Worm (Caenorhabditis elegans): ENCODE data around the gene ZK632.11.

DNA sequence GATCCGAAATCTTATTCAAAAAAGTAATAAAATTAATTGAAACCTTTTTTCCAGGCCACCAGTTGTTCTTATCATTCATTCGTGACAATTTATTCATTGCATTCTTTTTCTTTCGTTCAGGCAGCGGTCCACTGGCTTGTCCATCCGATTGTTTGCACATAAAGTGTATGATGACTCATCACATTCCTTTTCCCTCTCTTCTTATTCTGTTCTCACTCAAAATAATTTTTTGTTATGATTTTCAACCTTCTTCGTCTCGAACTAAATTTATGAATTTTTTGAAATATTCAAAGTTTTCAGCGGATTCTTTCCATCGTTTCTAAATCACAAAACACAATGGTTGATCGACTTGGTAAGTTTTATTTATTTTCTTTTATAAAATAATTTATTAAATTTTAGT is 2.8 kb downstream of the ZK632.11 start, which contains the start of gene ZK632.12:
- TF ChIP-seq ceh-6 (GFP tag; optimal IDR thresholded peaks at IDR 0.05) (no peak), npax-4 (tag; optimal IDR thresholded peaks at IDR 0.05) (no peak), nhr-11 (tag; optimal IDR thresholded peaks at IDR 0.05) (no peak), elt-4 (tag; optimal IDR thresholded peaks at IDR 0.05) (no peak), tbx-2 (tag; optimal IDR thresholded peaks at IDR 0.05) (no peak), unc-42 (tag; optimal IDR thresholded peaks at IDR 0.05) (no peak), rnt-1 (tag; optimal IDR thresholded peaks at IDR 0.05) (no peak), pqm-1 (tag; optimal IDR thresholded peaks at IDR 0.05) (no peak), sox-4 (tag; optimal IDR thresholded peaks at IDR 0.05) (no peak), ama-1 (optimal IDR thresholded peaks at IDR 0.05) (no peak), mec-3 (tag; optimal IDR thresholded peaks at IDR 0.05; ENCODE audit: borderline replicate concordance) (no peak)
